Worm (Caenorhabditis elegans): ENCODE data around the gene F15A4.10.
A peak's percentile ranks its signal among the peaks of the same experiment; 100 is the strongest.

The F15A4.10 gene

DNA sequence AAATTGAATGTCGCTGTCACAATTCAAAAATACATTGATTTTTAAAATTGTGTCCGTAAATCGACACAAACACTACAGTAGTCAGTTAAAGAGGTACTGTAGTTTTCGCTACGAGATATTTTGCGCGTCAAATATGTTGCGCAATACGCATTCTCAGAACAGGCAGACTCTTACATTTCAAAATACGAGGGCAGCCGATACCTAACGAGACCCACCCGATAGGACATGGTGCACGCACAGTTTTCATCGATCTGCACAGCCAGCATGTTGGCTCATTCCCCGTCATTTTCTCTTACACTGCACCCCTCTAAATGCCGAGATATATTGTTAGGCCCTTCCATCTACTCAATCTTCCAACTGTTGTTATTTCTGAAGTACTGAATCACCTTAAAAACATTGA, 22.7 kb downstream of the F15A4.10 start, which contains the start of gene F15A4.2:
Gene F15A4.2 (plus strand): TSS at position 301 of the 400 bp plus-strand sequence.
- TF ChIP-seq cog-1 (tag; optimal IDR thresholded peaks at IDR 0.05), result no peak
- no peak for TF ChIP-seq tab-1 (GFP tag; IDR thresholded peaks at IDR 0.05)
- no peak for TF ChIP-seq med-1 (GFP tag; optimal IDR thresholded peaks at IDR 0.05; ENCODE audit: insufficient read depth)
- no peak; the same call in 1 of the 2 replicates for TF ChIP-seq T22C8.4 (GFP tag; IDR thresholded peaks at IDR 0.05)
- TF ChIP-seq klf-2 (GFP tag; conservative IDR thresholded peaks at IDR 0.05), result no peak
- no peak for TF ChIP-seq ztf-23 (GFP tag; IDR thresholded peaks at IDR 0.05)
- no peak for TF ChIP-seq ref-1 (GFP tag; conservative IDR thresholded peaks at IDR 0.05)
- TF ChIP-seq ztf-29 (GFP tag; IDR thresholded peaks at IDR 0.05), result no peak
- no peak for TF ChIP-seq flt-1 (GFP tag; IDR thresholded peaks at IDR 0.05)

DNA sequence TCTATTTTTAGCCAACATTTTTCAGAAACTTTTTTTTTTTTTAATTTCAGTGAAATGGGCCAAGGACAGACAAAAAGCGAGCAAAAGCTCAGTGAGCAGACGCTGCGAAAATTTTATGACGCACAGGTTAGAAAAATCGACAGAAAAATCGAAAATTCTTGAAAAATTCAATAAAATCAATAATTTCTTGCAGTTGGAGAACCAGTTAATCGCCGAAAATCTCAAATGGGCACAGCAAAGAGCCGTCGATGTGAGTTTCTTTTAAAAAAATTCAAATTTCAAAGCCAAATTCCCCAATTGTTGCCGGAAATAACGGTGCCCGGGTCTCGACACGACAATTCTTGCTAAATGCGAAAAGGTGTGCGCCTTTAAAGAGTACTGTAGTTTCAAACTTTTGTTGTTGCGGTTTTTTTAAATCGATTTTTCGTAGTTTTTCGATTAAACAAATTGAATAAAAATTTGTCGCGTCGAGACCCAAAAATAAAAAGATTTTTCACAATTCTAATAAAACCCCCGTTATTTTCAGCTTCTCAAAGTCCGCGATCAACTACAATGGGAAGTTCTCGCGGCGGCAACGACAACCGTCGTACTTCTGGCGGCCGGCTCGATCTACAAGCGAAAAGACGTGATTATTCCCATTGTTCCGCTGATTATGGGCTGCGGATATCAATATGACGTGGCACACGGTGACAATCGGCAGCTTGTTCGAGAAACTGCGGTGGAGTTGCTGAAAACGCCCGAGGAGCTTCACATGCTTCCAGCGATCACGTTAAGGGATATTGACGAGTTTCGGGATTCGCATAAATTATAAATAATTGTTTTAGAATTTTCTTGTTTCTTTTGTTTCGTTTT, 24.1 kb downstream of the F15A4.10 start, which contains the start of gene tag-280:
Gene tag-280 (plus strand): TSS at position 51 of the 852 bp plus-strand sequence.
- no peak for TF ChIP-seq T22C8.4 (GFP tag; IDR thresholded peaks at IDR 0.05)
- no peak for TF ChIP-seq tab-1 (GFP tag; IDR thresholded peaks at IDR 0.05)
- no peak for TF ChIP-seq med-1 (GFP tag; optimal IDR thresholded peaks at IDR 0.05; ENCODE audit: insufficient read depth)
- TF ChIP-seq ztf-29 (GFP tag; IDR thresholded peaks at IDR 0.05), result no peak
- TF ChIP-seq ztf-23 (GFP tag; IDR thresholded peaks at IDR 0.05), result no peak
- no peak for TF ChIP-seq ref-1 (GFP tag; conservative IDR thresholded peaks at IDR 0.05)
- no peak for TF ChIP-seq flt-1 (GFP tag; IDR thresholded peaks at IDR 0.05)
- TF ChIP-seq cog-1 (tag; optimal IDR thresholded peaks at IDR 0.05), result no peak
- TF ChIP-seq klf-2 (GFP tag; conservative IDR thresholded peaks at IDR 0.05), result no peak

DNA sequence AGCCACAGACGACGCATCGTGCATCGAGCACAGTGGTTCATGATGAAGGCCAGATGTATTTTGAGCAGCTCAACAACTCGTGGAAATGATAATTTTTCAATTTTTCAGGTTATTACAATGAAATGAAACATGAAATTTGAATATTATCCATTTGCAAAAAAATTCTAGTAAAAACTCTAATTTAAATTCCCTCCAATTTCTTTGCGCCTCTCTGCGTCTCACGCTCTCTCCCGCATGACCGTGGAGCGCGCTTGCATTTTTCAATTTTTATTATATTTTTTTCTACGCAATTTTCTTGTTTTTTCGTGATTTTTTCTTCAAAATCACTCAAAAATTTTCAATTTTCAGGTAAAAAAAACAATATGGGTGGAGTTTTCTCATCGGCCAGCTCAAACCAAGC, 25.5 kb downstream of the F15A4.10 start, which contains the start of gene tag-281:
Gene tag-281 (plus strand): TSS at position 340 of the 400 bp plus-strand sequence.
- no peak for TF ChIP-seq med-1 (GFP tag; optimal IDR thresholded peaks at IDR 0.05; ENCODE audit: insufficient read depth)
- no peak for TF ChIP-seq ztf-29 (GFP tag; IDR thresholded peaks at IDR 0.05)
- TF ChIP-seq tab-1 (GFP tag; IDR thresholded peaks at IDR 0.05), result no peak
- TF ChIP-seq cog-1 (tag; optimal IDR thresholded peaks at IDR 0.05), result peak; percentile 48
- 0 out of 2 replicates have a peak, but pooled peaks have one; percentile 44 for TF ChIP-seq ztf-23 (GFP tag; IDR thresholded peaks at IDR 0.05)
- TF ChIP-seq flt-1 (GFP tag; IDR thresholded peaks at IDR 0.05), result no peak
- TF ChIP-seq klf-2 (GFP tag; conservative IDR thresholded peaks at IDR 0.05), result no peak
- no peak for TF ChIP-seq ref-1 (GFP tag; conservative IDR thresholded peaks at IDR 0.05)
- TF ChIP-seq T22C8.4 (GFP tag; IDR thresholded peaks at IDR 0.05), result no peak

DNA sequence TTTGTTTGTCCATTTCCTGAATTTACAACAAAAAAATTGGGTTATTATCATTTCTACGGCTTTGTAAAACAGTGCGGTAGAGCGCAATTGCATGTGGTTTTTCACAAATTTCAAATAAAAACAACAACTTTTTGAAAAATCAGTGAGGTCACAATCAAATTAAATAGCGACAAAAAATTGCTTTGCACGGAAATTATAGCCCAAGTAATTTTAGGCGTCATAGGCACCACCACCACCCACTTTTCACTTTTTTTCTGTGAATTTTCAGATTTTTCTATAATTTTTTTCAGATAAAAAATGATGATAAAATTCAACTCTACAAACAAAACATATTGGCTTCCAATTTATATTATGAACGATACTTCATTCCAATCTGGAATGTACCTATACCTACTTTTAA, 27.7 kb downstream of the F15A4.10 start, which contains the start of gene sre-38:
Gene sre-38 (plus strand): TSS at position 301 of the 400 bp plus-strand sequence.
- no peak for TF ChIP-seq T22C8.4 (GFP tag; IDR thresholded peaks at IDR 0.05)
- TF ChIP-seq ztf-29 (GFP tag; IDR thresholded peaks at IDR 0.05), result no peak
- no peak for TF ChIP-seq flt-1 (GFP tag; IDR thresholded peaks at IDR 0.05)
- no peak for TF ChIP-seq klf-2 (GFP tag; conservative IDR thresholded peaks at IDR 0.05)
- no peak for TF ChIP-seq tab-1 (GFP tag; IDR thresholded peaks at IDR 0.05)
- no peak for TF ChIP-seq ref-1 (GFP tag; conservative IDR thresholded peaks at IDR 0.05)
- no peak for TF ChIP-seq ztf-23 (GFP tag; IDR thresholded peaks at IDR 0.05)
- TF ChIP-seq cog-1 (tag; optimal IDR thresholded peaks at IDR 0.05), result no peak
- no peak for TF ChIP-seq med-1 (GFP tag; optimal IDR thresholded peaks at IDR 0.05; ENCODE audit: insufficient read depth)

DNA sequence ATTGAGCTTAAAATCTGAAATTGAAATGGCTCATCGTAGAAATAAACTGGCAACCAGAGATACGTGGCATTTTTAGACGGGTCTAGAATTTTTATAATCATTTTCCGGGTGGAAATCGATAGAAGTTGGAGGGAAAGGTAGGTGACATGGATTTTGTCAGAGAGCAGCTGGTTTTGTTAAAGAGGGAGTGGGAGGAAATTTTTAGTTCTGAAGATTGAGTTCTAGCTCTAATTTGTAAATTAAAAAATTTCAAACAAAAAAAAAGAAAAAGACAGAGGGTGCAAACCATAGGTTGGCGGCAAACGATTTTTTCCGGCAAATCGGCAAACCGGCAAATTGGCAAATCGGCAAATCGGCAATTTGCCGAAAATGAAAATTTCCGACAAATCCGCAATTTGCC, 28.3 kb downstream of the F15A4.10 start, which contains the start of gene sre-32:
Gene sre-32 (minus strand): TSS at position 101 of the 400 bp plus-strand sequence.
- no peak for TF ChIP-seq med-1 (GFP tag; optimal IDR thresholded peaks at IDR 0.05; ENCODE audit: insufficient read depth)
- no peak for TF ChIP-seq cog-1 (tag; optimal IDR thresholded peaks at IDR 0.05)
- TF ChIP-seq ztf-23 (GFP tag; IDR thresholded peaks at IDR 0.05), result no peak
- 0 out of 2 replicates have a peak, but pooled peaks have one; percentile 42 for TF ChIP-seq tab-1 (GFP tag; IDR thresholded peaks at IDR 0.05)
- TF ChIP-seq ztf-29 (GFP tag; IDR thresholded peaks at IDR 0.05), result no peak
- TF ChIP-seq ref-1 (GFP tag; conservative IDR thresholded peaks at IDR 0.05), result no peak
- TF ChIP-seq klf-2 (GFP tag; conservative IDR thresholded peaks at IDR 0.05), result no peak

DNA sequence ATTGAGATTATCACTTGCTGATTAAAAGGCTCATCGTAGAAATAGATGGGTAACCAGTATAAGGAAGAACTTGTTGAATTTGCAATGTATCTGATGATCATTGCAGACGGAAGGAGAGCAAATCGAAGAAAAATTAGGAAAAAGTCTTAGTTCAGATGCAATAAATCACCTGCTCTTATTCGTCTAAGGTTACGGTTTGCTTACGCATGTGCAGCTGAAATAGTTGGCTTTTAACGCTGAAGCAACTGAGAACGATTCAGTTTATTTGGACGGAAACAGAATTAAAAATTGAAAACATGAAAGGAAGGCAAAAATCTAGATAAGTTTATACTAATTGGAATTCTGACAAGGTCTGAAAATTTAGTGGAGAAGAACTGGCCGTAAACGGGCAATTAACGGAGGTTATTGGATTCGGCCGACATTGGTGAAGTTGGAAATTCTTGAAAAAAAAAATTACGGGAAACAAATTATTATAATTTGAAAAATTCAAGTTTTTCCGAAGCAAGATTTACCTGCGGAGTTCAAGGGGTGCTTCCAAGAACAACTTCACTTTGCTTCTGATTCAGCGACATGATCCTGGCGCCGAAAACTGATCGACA, 32.1 kb downstream of the F15A4.10 start, which contains the start of the genes sre-35 and sre-33:
Gene sre-35 (minus strand): TSS at position 101 of the 599 bp plus-strand sequence.
Gene sre-33 (plus strand): TSS at position 549 of the 599 bp plus-strand sequence.
- no peak for TF ChIP-seq flt-1 (GFP tag; IDR thresholded peaks at IDR 0.05)
- TF ChIP-seq tab-1 (GFP tag; IDR thresholded peaks at IDR 0.05), result no peak
- no peak for TF ChIP-seq ztf-23 (GFP tag; IDR thresholded peaks at IDR 0.05)
- no peak for TF ChIP-seq T22C8.4 (GFP tag; IDR thresholded peaks at IDR 0.05)
- no peak for TF ChIP-seq cog-1 (tag; optimal IDR thresholded peaks at IDR 0.05)
- TF ChIP-seq ref-1 (GFP tag; conservative IDR thresholded peaks at IDR 0.05), result no peak
- no peak for TF ChIP-seq ztf-29 (GFP tag; IDR thresholded peaks at IDR 0.05)
- no peak for TF ChIP-seq klf-2 (GFP tag; conservative IDR thresholded peaks at IDR 0.05)
- no peak for TF ChIP-seq med-1 (GFP tag; optimal IDR thresholded peaks at IDR 0.05; ENCODE audit: insufficient read depth)

DNA sequence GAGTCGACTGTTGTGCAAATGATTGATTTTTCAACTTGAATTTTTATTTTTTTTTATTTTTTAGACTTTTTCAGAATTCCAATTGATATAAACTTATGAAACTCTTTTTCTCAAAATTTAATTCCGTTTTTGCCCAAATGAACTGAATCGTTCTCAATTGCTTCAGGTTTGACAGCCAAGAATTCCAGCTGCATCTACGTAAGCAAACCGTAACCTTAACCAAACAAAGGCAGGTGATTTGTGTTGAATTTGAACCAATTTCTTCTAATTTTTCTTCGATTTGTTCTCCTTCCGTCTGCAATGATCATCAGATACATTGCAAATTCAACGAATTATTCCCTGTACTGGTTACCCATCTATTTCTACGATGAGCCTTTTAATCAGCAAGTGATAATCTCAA, 35.1 kb downstream of the F15A4.10 start, which contains the start of gene sre-34:
Gene sre-34 (plus strand): TSS at position 301 of the 400 bp plus-strand sequence.
- TF ChIP-seq cog-1 (tag; optimal IDR thresholded peaks at IDR 0.05), result no peak
- TF ChIP-seq ztf-23 (GFP tag; IDR thresholded peaks at IDR 0.05), result no peak
- TF ChIP-seq med-1 (GFP tag; optimal IDR thresholded peaks at IDR 0.05; ENCODE audit: insufficient read depth), result no peak
- TF ChIP-seq ref-1 (GFP tag; conservative IDR thresholded peaks at IDR 0.05), result no peak
- no peak for TF ChIP-seq ztf-29 (GFP tag; IDR thresholded peaks at IDR 0.05)
- TF ChIP-seq T22C8.4 (GFP tag; IDR thresholded peaks at IDR 0.05), result no peak
- TF ChIP-seq flt-1 (GFP tag; IDR thresholded peaks at IDR 0.05), result no peak
- TF ChIP-seq klf-2 (GFP tag; conservative IDR thresholded peaks at IDR 0.05), result no peak
- TF ChIP-seq tab-1 (GFP tag; IDR thresholded peaks at IDR 0.05), result no peak

DNA sequence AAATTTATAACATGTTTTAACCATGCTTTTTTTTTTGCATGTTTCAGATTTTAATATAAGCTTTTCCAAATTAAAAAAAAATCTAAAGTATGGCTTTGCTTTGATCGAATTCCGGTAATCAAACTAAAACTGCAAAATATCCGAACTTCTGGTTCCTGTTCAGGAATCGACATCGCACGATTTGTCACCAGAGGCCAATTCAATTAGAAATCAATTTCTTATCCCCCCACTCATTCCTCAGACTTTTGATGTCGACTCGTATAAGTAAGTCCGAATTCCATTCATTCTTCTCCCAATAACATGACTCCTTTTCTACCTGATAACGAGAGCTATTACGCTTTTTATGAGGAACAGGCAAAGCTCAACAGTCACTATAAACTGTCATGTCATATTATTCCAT, 36.7 kb downstream of the F15A4.10 start, which contains the start of gene srh-27:
Gene srh-27 (plus strand): TSS at position 301 of the 400 bp plus-strand sequence.
- no peak for TF ChIP-seq ref-1 (GFP tag; conservative IDR thresholded peaks at IDR 0.05)
- TF ChIP-seq ztf-23 (GFP tag; IDR thresholded peaks at IDR 0.05), result no peak
- TF ChIP-seq flt-1 (GFP tag; IDR thresholded peaks at IDR 0.05), result no peak
- TF ChIP-seq klf-2 (GFP tag; conservative IDR thresholded peaks at IDR 0.05), result no peak
- TF ChIP-seq T22C8.4 (GFP tag; IDR thresholded peaks at IDR 0.05), result no peak

All from whole organism, midembryonic.